Worm (Caenorhabditis elegans): ENCODE results near the gene F20B6.10.

DNA sequence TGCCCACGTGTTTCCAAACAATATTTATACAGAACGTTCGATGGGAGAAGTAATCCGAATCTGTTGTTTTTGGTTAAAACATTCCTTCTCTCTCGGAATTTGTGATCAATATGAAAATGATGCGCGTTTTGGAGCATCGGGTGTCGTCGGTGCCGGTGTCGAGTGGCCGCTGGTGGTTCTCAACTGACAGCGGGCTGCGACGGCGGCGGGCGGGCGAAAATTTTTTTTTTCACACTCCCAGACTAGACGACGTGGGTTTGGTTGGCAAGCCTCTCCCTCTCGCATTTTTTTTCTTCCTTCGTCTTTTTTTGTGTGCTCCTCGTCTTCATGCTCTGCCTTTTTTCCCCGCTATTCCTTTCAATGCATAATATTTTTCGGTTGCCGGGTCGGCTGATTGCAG is 1.2 kb upstream of the F20B6.10 start, which contains the start of gene W01H2.2:
- TF ChIP-seq ceh-36 (tag; optimal IDR thresholded peaks at IDR 0.05), result no peak
- no peak for TF ChIP-seq ets-7 (tag; optimal IDR thresholded peaks at IDR 0.05)
